Fruit fly (Drosophila melanogaster): ENCODE measurements around the gene CG1113.

The CG1113 gene

DNA sequence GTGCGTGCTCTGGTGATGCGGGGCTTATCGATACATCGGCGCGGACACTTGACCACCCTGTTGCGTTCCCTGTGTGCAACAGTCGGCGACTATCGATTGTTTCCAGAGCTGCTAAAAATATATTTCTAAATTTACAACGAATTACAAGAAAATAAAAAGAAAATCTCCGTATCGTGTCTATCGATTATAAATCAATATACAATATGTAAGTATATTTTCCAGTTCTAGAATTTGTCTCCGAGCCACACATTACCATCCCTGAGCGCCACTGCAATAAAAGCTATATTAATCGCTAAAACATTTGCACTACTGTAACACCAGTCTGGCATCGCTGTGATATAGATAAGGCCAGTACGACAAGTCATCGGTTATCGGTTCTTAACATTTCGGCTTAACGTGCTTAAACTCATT is 20.8 kb upstream of the CG1113 start, which contains the start of the genes Kat60 and Mms19 (continued):
- TF ChIP-seq CG17829 (tag; optimal IDR thresholded peaks at IDR 0.05) (peak; percentile 66), Stat92E (GFP tag; optimal IDR thresholded peaks at IDR 0.05) (peak in 1 of 3 experiments; percentile 68), CG1233 (GFP tag; optimal IDR thresholded peaks at IDR 0.05) (peak; percentile 37), MESR4 (GFP tag; optimal IDR thresholded peaks at IDR 0.05) (no peak), bcd (GFP tag; optimal IDR thresholded peaks at IDR 0.05) (peak; percentile 69), C15 (GFP tag; IDR thresholded peaks at IDR 0.05) (peak; percentile 31; the same call in 1 of the 3 replicates), GATAe (GFP tag; conservative IDR thresholded peaks at IDR 0.05) (peak; percentile 78), Lim3 (GFP tag; IDR thresholded peaks at IDR 0.05) (no peak), ac (GFP tag; optimal IDR thresholded peaks at IDR 0.05) (no peak), gce (GFP tag; IDR thresholded peaks at IDR 0.05) (no peak; the same call in 2 of the 3 replicates), Hmr (GFP tag; optimal IDR thresholded peaks at IDR 0.05) (peak; percentile 77), CG6854 (GFP tag; optimal IDR thresholded peaks at IDR 0.05) (no peak), CG12299 (tag; optimal IDR thresholded peaks at IDR 0.05) (peak; percentile 34), amos (GFP tag; IDR thresholded peaks at IDR 0.05; ENCODE audit: partially characterized antibody) (peak; percentile 96), CG2199 (GFP tag; IDR thresholded peaks at IDR 0.05) (no peak), CHES-1-like (GFP tag; optimal IDR thresholded peaks at IDR 0.05) (peak; percentile 64), CG12744 (GFP tag; optimal IDR thresholded peaks at IDR 0.05) (peak; percentile 6), Rfx (GFP tag; IDR thresholded peaks at IDR 0.05) (peak; percentile 83), CG3995 (GFP tag; optimal IDR thresholded peaks at IDR 0.05) (peak; percentile 60), CG7271 (tag; optimal IDR thresholded peaks at IDR 0.05) (peak; percentile 18), kah (GFP tag; optimal IDR thresholded peaks at IDR 0.05) (no peak), CG17612 (GFP tag; IDR thresholded peaks at IDR 0.05) (peak; percentile 42; the same call in 1 of the 2 replicates), zen2 (GFP tag; IDR thresholded peaks at IDR 0.05; ENCODE audit: partially characterized antibody) (peak; percentile 75; the same call in 1 of the 3 replicates), dm (GFP tag; optimal IDR thresholded peaks at IDR 0.05) (peak; percentile 59), sim (GFP tag; IDR thresholded peaks at IDR 0.05) (no peak), Pdp1 (GFP tag; optimal IDR thresholded peaks at IDR 0.05) (peak; percentile 68 to 77), MBD-R2 (GFP tag; IDR thresholded peaks at IDR 0.05) (peak; percentile 58), CG32772 (GFP tag; IDR thresholded peaks at IDR 0.05) (peak; percentile 64), wek (GFP tag; optimal IDR thresholded peaks at IDR 0.05) (no peak), Gsc (GFP tag; IDR thresholded peaks at IDR 0.05) (no peak), CG12769 (tag; optimal IDR thresholded peaks at IDR 0.05) (no peak), CG4282 (GFP tag; optimal IDR thresholded peaks at IDR 0.05) (peak; percentile 3), pros (GFP tag; optimal IDR thresholded peaks at IDR 0.05) (no peak), stc (GFP tag; IDR thresholded peaks at IDR 0.05) (no peak), pum (GFP tag; optimal IDR thresholded peaks at IDR 0.05) (peak; percentile 73), Antp (GFP tag; optimal IDR thresholded peaks at IDR 0.05) (peak; percentile 47), BtbVII (GFP tag; optimal IDR thresholded peaks at IDR 0.05) (no peak), chn (GFP tag; optimal IDR thresholded peaks at IDR 0.05) (peak; percentile 84), zfh2 (GFP tag; optimal IDR thresholded peaks at IDR 0.05) (peak; percentile 87), CG32767 (GFP tag; IDR thresholded peaks at IDR 0.05) (peak; percentile 46; the same call in 1 of the 2 replicates), Spps (tag; optimal IDR thresholded peaks at IDR 0.05) (no peak), dan (GFP tag; IDR thresholded peaks at IDR 0.05) (no peak), CG34224 (GFP tag; IDR thresholded peaks at IDR 0.05; ENCODE audit: partially characterized antibody) (peak; percentile 88), org-1 (GFP tag; optimal IDR thresholded peaks at IDR 0.05) (no peak), Ssrp (tag; optimal IDR thresholded peaks at IDR 0.05) (peak; percentile 56), CG15479 (GFP tag; optimal IDR thresholded peaks at IDR 0.05) (peak; percentile 54), vfl (GFP tag; optimal IDR thresholded peaks at IDR 0.05) (peak; percentile 67), cas (GFP tag; IDR thresholded peaks at IDR 0.05) (peak; percentile 66), phol (tag; optimal IDR thresholded peaks at IDR 0.05) (peak; percentile 80), ems (GFP tag; optimal IDR thresholded peaks at IDR 0.05) (peak; percentile 50), Oaz (GFP tag; IDR thresholded peaks at IDR 0.05) (no peak)

Data from whole organism, embryonic.